Worm (Caenorhabditis elegans) whole organism, L4 larva: ENCODE data around the gene sdz-38.

Experiments used
- F37D6.2 ChIP-seq: sonication (generic microtip); optimal IDR thresholded peaks from 2 replicates; lab custom pipeline; 2016; ENCODE audit warnings: mild to moderate bottlenecking, missing genetic modification characterization, missing compliant biosample characterization
- Y75B8A.6 ChIP-seq: fragments of 200-800 bp; sonication (Bioruptor generic); IDR thresholded peaks from 2 replicates; pipeline ENCODE4 v1.3.6; 2022; ENCODE audit warnings: missing genetic modification reagents, missing genetic modification characterization, missing compliant biosample characterization
- aha-1 ChIP-seq: fragments of 150-350 bp; peaks from one replicate; lab custom pipeline; 2014; ENCODE audit warnings: missing biosample characterization, missing genetic modification characterization
- aly-2 ChIP-seq: sonication (generic microtip); optimal IDR thresholded peaks from 2 replicates; lab custom pipeline; 2018; ENCODE audit warnings: missing biosample characterization, missing genetic modification characterization
- ama-1 ChIP-seq: fragments of 150-350 bp; optimal IDR thresholded peaks from 2 replicates; lab custom pipeline; 2014; ENCODE audit warnings: inconsistent platforms, mixed read lengths
- ceh-20 ChIP-seq: fragments of 200-800 bp; sonication (Bioruptor generic); IDR thresholded peaks from 2 replicates; pipeline ENCODE4 v1.3.6; 2022; ENCODE audit warnings: missing genetic modification reagents, missing genetic modification characterization, missing compliant biosample characterization
- ceh-28 ChIP-seq: fragments of 150-350 bp; optimal IDR thresholded peaks from 2 replicates; lab custom pipeline; 2014; ENCODE audit warnings: missing biosample characterization, missing genetic modification reagents, missing genetic modification characterization
- ceh-44 ChIP-seq: fragments of 200-800 bp; sonication (Bioruptor generic); IDR thresholded peaks from 2 replicates; pipeline ENCODE4 v1.3.6; 2022; ENCODE audit warnings: missing genetic modification reagents, missing genetic modification characterization, missing compliant biosample characterization
- ces-1 ChIP-seq: fragments of 150-350 bp; sonication (generic microtip); optimal IDR thresholded peaks from 4 replicates; lab custom pipeline; 2014; ENCODE audit warnings: missing biosample characterization, missing genetic modification reagents, missing genetic modification characterization
- cey-2 ChIP-seq: sonication (generic microtip); optimal IDR thresholded peaks from 3 replicates; lab custom pipeline; 2017; ENCODE audit warnings: missing genetic modification characterization, mild to moderate bottlenecking, missing compliant biosample characterization, antibody characterized with exemption, borderline replicate concordance; ENCODE audit not compliant: insufficient read depth
- ctbp-1 ChIP-seq: fragments of 200-800 bp; sonication (Bioruptor generic); IDR thresholded peaks from 2 replicates; pipeline ENCODE4 v1.3.6; 2022; ENCODE audit warnings: missing genetic modification reagents, missing genetic modification characterization, missing compliant biosample characterization
- daf-16 ChIP-seq, 3 experiments: sonication (generic microtip); optimal IDR thresholded peaks; 2 replicates each; lab custom pipeline; 2016 to 2017; ENCODE audit warnings: missing genetic modification characterization in 3 of 3, missing genetic modification reagents in 3 of 3, mild to moderate bottlenecking in 2 of 3, missing compliant biosample characterization in 2 of 3, missing biosample characterization in 1 of 3, moderate library complexity in 1 of 3
- daf-19 ChIP-seq: fragments of 200-800 bp; sonication (Bioruptor generic); conservative IDR thresholded peaks from 2 replicates; pipeline ENCODE4 v1.3.6; 2022; ENCODE audit warnings: missing genetic modification characterization, missing compliant biosample characterization
- daf-8 ChIP-seq: fragments of 200-800 bp; sonication (Bioruptor generic); IDR thresholded peaks from 2 replicates; pipeline ENCODE4 v1.3.6; 2022; ENCODE audit warnings: missing genetic modification characterization, missing compliant biosample characterization
- dmd-6 ChIP-seq: fragments of 200-800 bp; sonication (Bioruptor generic); IDR thresholded peaks from 2 replicates; pipeline ENCODE4 v1.3.6; 2022; ENCODE audit warnings: missing genetic modification reagents, missing genetic modification characterization, missing compliant biosample characterization
- dmd-9 ChIP-seq: fragments of 200-800 bp; sonication (Bioruptor generic); IDR thresholded peaks from 2 replicates; pipeline ENCODE4 v1.3.6; 2022; ENCODE audit warnings: missing genetic modification reagents, missing genetic modification characterization, missing compliant biosample characterization
- dve-1 ChIP-seq: sonication (generic microtip); optimal IDR thresholded peaks from 2 replicates; lab custom pipeline; 2017; ENCODE audit warnings: antibody characterized with exemption, mild to moderate bottlenecking, missing genetic modification characterization, missing compliant biosample characterization; ENCODE audit not compliant: insufficient read depth
- egl-27 ChIP-seq: sonication (generic microtip); optimal IDR thresholded peaks from 3 replicates; lab custom pipeline; 2017; ENCODE audit warnings: missing biosample characterization, missing genetic modification reagents, missing genetic modification characterization
- fkh-10 ChIP-seq: fragments of 150-350 bp; optimal IDR thresholded peaks from 2 replicates; lab custom pipeline; 2014; ENCODE audit warnings: missing biosample characterization, missing genetic modification reagents, missing genetic modification characterization
- fos-1 ChIP-seq: fragments of 150-350 bp; optimal IDR thresholded peaks from 2 replicates; lab custom pipeline; 2014; ENCODE audit warnings: missing biosample characterization, missing genetic modification characterization
- gei-8 ChIP-seq: fragments of 200-800 bp; sonication (Bioruptor generic); optimal IDR thresholded peaks from 2 replicates; lab custom pipeline; 2018; ENCODE audit warnings: mild to moderate bottlenecking, missing genetic modification characterization, missing compliant biosample characterization
- hlh-11 ChIP-seq: fragments of 200-800 bp; sonication (Bioruptor generic); optimal IDR thresholded peaks from 2 replicates; lab custom pipeline; 2018; ENCODE audit warnings: mild to moderate bottlenecking, missing genetic modification characterization, missing compliant biosample characterization
- hlh-30 ChIP-seq: sonication (generic microtip); optimal IDR thresholded peaks from 2 replicates; lab custom pipeline; 2017; ENCODE audit warnings: antibody characterized with exemption, mild to moderate bottlenecking, missing genetic modification characterization, missing compliant biosample characterization; ENCODE audit not compliant: insufficient read depth
- lin-1 ChIP-seq: fragments of 200-800 bp; sonication (Bioruptor generic); IDR thresholded peaks from 2 replicates; pipeline ENCODE4 v1.3.6; 2022; ENCODE audit warnings: missing genetic modification reagents, missing genetic modification characterization, missing compliant biosample characterization
- lin-29 ChIP-seq: fragments of 200-800 bp; sonication (Bioruptor generic); IDR thresholded peaks from 2 replicates; pipeline ENCODE4 v1.3.6; 2022; ENCODE audit warnings: missing genetic modification reagents, missing genetic modification characterization, missing compliant biosample characterization
- madf-5 ChIP-seq, 2 experiments: fragments of 200-800 bp; sonication (Bioruptor generic); IDR thresholded peaks; 2 replicates each; pipeline ENCODE4 v1.3.6; 2022; ENCODE audit warnings: missing compliant biosample characterization in 2 of 2, missing genetic modification characterization in 2 of 2
- mdl-1 ChIP-seq, 2 experiments: fragments of 150-350 bp in 1 of 2; sonication (generic microtip) in 1 of 2; optimal IDR thresholded peaks; 2 replicates each; lab custom pipeline; 2014 to 2017; ENCODE audit warnings: missing biosample characterization in 2 of 2, missing genetic modification characterization in 2 of 2
- mes-2 ChIP-seq: sonication (generic microtip); optimal IDR thresholded peaks from 2 replicates; lab custom pipeline; 2016; ENCODE audit warnings: missing genotype, mild to moderate bottlenecking, missing genetic modification characterization, missing compliant biosample characterization; ENCODE audit not compliant: poor library complexity, severe bottlenecking
- mxl-3 ChIP-seq: fragments of 200-800 bp; sonication (Bioruptor generic); optimal IDR thresholded peaks from 2 replicates; lab custom pipeline; 2018; ENCODE audit warnings: mild to moderate bottlenecking, missing genetic modification characterization, missing compliant biosample characterization
- nhr-10 ChIP-seq: fragments of 150-350 bp; optimal IDR thresholded peaks from 2 replicates; lab custom pipeline; 2014; ENCODE audit warnings: missing biosample characterization, missing genetic modification characterization
- nhr-102 ChIP-seq: sonication (generic microtip); optimal IDR thresholded peaks from 2 replicates; lab custom pipeline; 2016; ENCODE audit warnings: mild to moderate bottlenecking, missing genetic modification characterization, moderate library complexity, missing compliant biosample characterization
- nhr-11 ChIP-seq: fragments of 150-350 bp; optimal IDR thresholded peaks from 2 replicates; lab custom pipeline; 2014; ENCODE audit warnings: missing biosample characterization, missing genetic modification characterization
- nhr-28 ChIP-seq: fragments of 150-350 bp; optimal IDR thresholded peaks from 2 replicates; lab custom pipeline; 2014; ENCODE audit warnings: missing biosample characterization, missing genetic modification characterization
- nhr-6 ChIP-seq: fragments of 150-350 bp; optimal IDR thresholded peaks from 2 replicates; lab custom pipeline; 2014; ENCODE audit warnings: missing biosample characterization, missing genetic modification characterization
- nhr-77 ChIP-seq: fragments of 150-350 bp; optimal IDR thresholded peaks from 2 replicates; lab custom pipeline; 2014; ENCODE audit warnings: missing biosample characterization, missing genetic modification characterization
- pha-4 ChIP-seq, 2 experiments: fragments of 150-350 bp in 1 of 2; fragments of 200-800 bp in 1 of 2; sonication (Bioruptor generic) in 1 of 2; IDR thresholded peaks in 1 of 2; optimal IDR thresholded peaks in 1 of 2; 2 replicates each; pipeline versions ENCODE4 v1.3.6 to Lab custom; 2014 to 2022; ENCODE audit warnings: missing genetic modification characterization in 2 of 2, missing genetic modification reagents in 2 of 2, missing biosample characterization in 1 of 2, missing compliant biosample characterization in 1 of 2
- pqm-1 ChIP-seq: sonication (generic microtip); optimal IDR thresholded peaks from 2 replicates; lab custom pipeline; 2017; ENCODE audit warnings: missing biosample characterization, missing genetic modification characterization
- saeg-2 ChIP-seq: fragments of 200-800 bp; sonication (Bioruptor generic); IDR thresholded peaks from 2 replicates; pipeline ENCODE4 v1.3.6; 2022; ENCODE audit warnings: missing genetic modification reagents, missing genetic modification characterization, missing compliant biosample characterization
- snpc-1.2 ChIP-seq: fragments of 200-800 bp; sonication (Bioruptor generic); IDR thresholded peaks from 2 replicates; pipeline ENCODE4 v1.3.6; 2022; ENCODE audit warnings: missing genetic modification reagents, missing genetic modification characterization, missing compliant biosample characterization
- snpc-4 ChIP-seq: fragments of 150-350 bp; optimal IDR thresholded peaks from 2 replicates; lab custom pipeline; 2014; ENCODE audit warnings: missing biosample characterization, missing genetic modification characterization
- tra-1 ChIP-seq: fragments of 200-800 bp; sonication (Bioruptor generic); IDR thresholded peaks from 2 replicates; pipeline ENCODE4 v1.3.6; 2022; ENCODE audit warnings: missing genetic modification reagents, missing genetic modification characterization, missing compliant biosample characterization
- unc-130 ChIP-seq: sonication (generic microtip); optimal IDR thresholded peaks from 2 replicates; lab custom pipeline; 2016; ENCODE audit warnings: missing genetic modification reagents, missing genetic modification characterization, missing compliant biosample characterization
- unc-39 ChIP-seq: sonication (generic microtip); optimal IDR thresholded peaks from 2 replicates; lab custom pipeline; 2017; ENCODE audit warnings: missing biosample characterization, missing genetic modification characterization
- unc-62 ChIP-seq, 3 experiments: fragments of 150-350 bp in 1 of 3; sonication (generic microtip); optimal IDR thresholded peaks in 2 of 3; peaks in 1 of 3; 1 replicate in 1 of 3; 2 replicates in 2 of 3; lab custom pipeline; 2014 to 2017; ENCODE audit warnings: missing biosample characterization in 3 of 3, missing genetic modification characterization in 3 of 3, missing genetic modification reagents in 3 of 3, missing genotype in 1 of 3
- zfp-2 ChIP-seq: sonication (generic microtip); optimal IDR thresholded peaks from 2 replicates; lab custom pipeline; 2016; ENCODE audit warnings: mild to moderate bottlenecking, missing genetic modification characterization, missing compliant biosample characterization
- ztf-11 ChIP-seq: fragments of 150-350 bp; optimal IDR thresholded peaks from 2 replicates; lab custom pipeline; 2014; ENCODE audit warnings: missing biosample characterization, missing genetic modification characterization

The sdz-38 gene

ce11 chrII:10028195-10028594, 46.5 kb upstream of the sdz-38 start, which contains the start of gene F52H3.6 (continued):
- TF ChIP-seq ztf-11 (tag; lab: Kevin White, UChicago) (no peak), nhr-11 (no peak), nhr-77 (tag; lab: Kevin White, UChicago) (peak; percentile 55), pha-4 (GFP tag; IDR thresholded peaks at IDR 0.05; lab: Robert Waterston, UW) (no peak), pha-4 (tag; optimal IDR thresholded peaks at IDR 0.05; lab: Kevin White, UChicago) (peak; percentile 17), ctbp-1 (no peak), daf-8 (no peak), saeg-2 (GFP tag; lab: Robert Waterston, UW) (no peak), nhr-102 (no peak), Y75B8A.6 (GFP tag; lab: Robert Waterston, UW) (no peak), lin-29 (GFP tag; lab: Robert Waterston, UW) (no peak), unc-39 (tag; lab: Kevin White, UChicago) (no peak), nhr-6 (no peak), ceh-28 (no peak), mxl-3 (GFP tag; lab: Kevin White, UChicago) (no peak), hlh-11 (tag; lab: Kevin White, UChicago) (peak; percentile 55), hlh-30 (peak; percentile 54), dmd-6 (GFP tag; lab: Robert Waterston, UW) (0 out of 2 replicates have a peak, but pooled peaks have one; percentile 6), daf-16 (GFP tag; optimal IDR thresholded peaks at IDR 0.05; lab: Kevin White, UChicago) (no peak), daf-16 (tag; optimal IDR thresholded peaks at IDR 0.05; lab: Kevin White, UChicago) (peak; percentile 97), fos-1 (tag; lab: Kevin White, UChicago) (no peak), ceh-44 (GFP tag; lab: Robert Waterston, UW) (no peak), aly-2 (tag; lab: Kevin White, UChicago) (no peak)

- TF ChIP-seq madf-5 (GFP tag; IDR thresholded peaks at IDR 0.05; lab: Robert Waterston, UW) (no peak), aha-1 (tag; lab: Kevin White, UChicago) (peak; percentile 45), nhr-11 (peak; percentile 25), unc-62 (GFP tag; optimal IDR thresholded peaks at IDR 0.05 in 1 of 2; lab: Kevin White, UChicago) (peak in 1 of 2 experiments; percentile 13), unc-62 (tag; optimal IDR thresholded peaks at IDR 0.05; lab: Kevin White, UChicago) (no peak)
These were observed 43.4 kb upstream of the sdz-38 start for ce11 chrII:10025059-10025458.

ce11 chrII:10021749-10022148, 40.1 kb upstream of the sdz-38 start:
- peak; percentile 9 for TF ChIP-seq ces-1 (GFP tag; lab: Kevin White, UChicago)
- no peak for TF ChIP-seq ama-1 (lab: Kevin White, UChicago)
- TF ChIP-seq zfp-2 = no peak
- TF ChIP-seq gei-8 (GFP tag; lab: Kevin White, UChicago) = no peak
- peak; percentile 44 for TF ChIP-seq fkh-10 (GFP tag; lab: Kevin White, UChicago)

ce11 chrII:10019669-10020068, 38.0 kb upstream of the sdz-38 start:
- TF ChIP-seq mdl-1 (tag; optimal IDR thresholded peaks at IDR 0.05; lab: Kevin White, UChicago) (peak in 1 of 2 experiments; percentile 7), snpc-4 (tag; lab: Kevin White, UChicago) (no peak), egl-27 (tag; lab: Kevin White, UChicago) (no peak), ztf-11 (tag; lab: Kevin White, UChicago) (no peak), nhr-28 (tag; lab: Kevin White, UChicago) (peak; percentile 72), dmd-9 (GFP tag; lab: Robert Waterston, UW) (no peak), ceh-20 (GFP tag; lab: Robert Waterston, UW) (peak; percentile 56; the same call in 1 of the 2 replicates), nhr-10 (tag; lab: Kevin White, UChicago) (no peak), unc-130 (GFP tag; lab: Kevin White, UChicago) (no peak), pqm-1 (no peak), hlh-11 (tag; lab: Kevin White, UChicago) (no peak), F37D6.2 (tag; lab: Kevin White, UChicago) (no peak), dmd-6 (GFP tag; lab: Robert Waterston, UW) (peak; percentile 62), snpc-1.2 (GFP tag; lab: Robert Waterston, UW) (no peak), dve-1 (tag; lab: Kevin White, UChicago) (peak; percentile 18), tra-1 (GFP tag; lab: Robert Waterston, UW) (peak; percentile 52; the same call in 1 of the 2 replicates), nhr-6 (no peak), cey-2 (tag; lab: Kevin White, UChicago) (peak; percentile 54), lin-1 (GFP tag; lab: Robert Waterston, UW) (no peak), mes-2 (no peak), daf-19 (GFP tag; lab: Robert Waterston, UW) (no peak)
